Worm (Caenorhabditis elegans) whole organism, young adult: ENCODE results near the gene unc-52.

ENCODE experiments used
- B0019.2 ChIP-seq: fragments of 200-800 bp; sonication (Bioruptor generic); conservative IDR thresholded peaks from 2 replicates; pipeline ENCODE4 v1.3.6; 2022; ENCODE audit warnings: missing genetic modification reagents, missing genetic modification characterization, missing compliant biosample characterization
- B0035.1 ChIP-seq: sonication (generic microtip); optimal IDR thresholded peaks from 2 replicates; lab custom pipeline; 2016; ENCODE audit warnings: missing genetic modification characterization, mild to moderate bottlenecking, missing compliant biosample characterization, missing genotype, missing genetic modification reagents
- B0261.1 ChIP-seq: sonication (generic microtip); optimal IDR thresholded peaks from 2 replicates; lab custom pipeline; 2016; ENCODE audit warnings: mild to moderate bottlenecking, missing genetic modification characterization, moderate library complexity, missing compliant biosample characterization
- C17E4.6 ChIP-seq: fragments of 200-800 bp; sonication (Bioruptor generic); IDR thresholded peaks from 2 replicates; pipeline ENCODE4 v1.3.6; 2022; ENCODE audit warnings: missing genetic modification reagents, missing genetic modification characterization, missing compliant biosample characterization
- F52B5.7 ChIP-seq: sonication (generic microtip); optimal IDR thresholded peaks from 2 replicates; lab custom pipeline; 2016; ENCODE audit warnings: mild to moderate bottlenecking, missing genetic modification characterization, missing compliant biosample characterization
- F57C9.4 ChIP-seq: sonication (generic microtip); optimal IDR thresholded peaks from 2 replicates; lab custom pipeline; 2017; ENCODE audit warnings: mild to moderate bottlenecking, missing genetic modification characterization, missing compliant biosample characterization
- K11D2.4 ChIP-seq: fragments of 200-800 bp; sonication (Bioruptor generic); IDR thresholded peaks from 2 replicates; pipeline ENCODE4 v1.3.6; 2022; ENCODE audit warnings: missing genetic modification reagents, missing genetic modification characterization, missing compliant biosample characterization
- Y53F4B.3 ChIP-seq: fragments of 200-800 bp; sonication (Bioruptor generic); IDR thresholded peaks from 2 replicates; pipeline ENCODE4 v1.3.6; 2022; ENCODE audit warnings: missing genetic modification reagents, missing genetic modification characterization, missing compliant biosample characterization
- Y53G8AR.9 ChIP-seq: fragments of 200-800 bp; sonication (Bioruptor generic); conservative IDR thresholded peaks from 2 replicates; pipeline ENCODE4 v1.3.6; 2022; ENCODE audit warnings: missing genetic modification reagents, missing genetic modification characterization, missing compliant biosample characterization
- ama-1 ChIP-seq, 3 experiments: fragments of 150-350 bp in 1 of 3; sonication (generic microtip) in 2 of 3; optimal IDR thresholded peaks; 2 replicates each; lab custom pipeline; 2014 to 2018; ENCODE audit warnings: missing biosample characterization in 2 of 3, missing genetic modification characterization in 2 of 3, missing genetic modification reagents in 2 of 3
- atf-7 ChIP-seq: sonication (generic microtip); optimal IDR thresholded peaks from 2 replicates; lab custom pipeline; 2017; ENCODE audit warnings: mild to moderate bottlenecking, missing genetic modification characterization, missing compliant biosample characterization
- attf-6 ChIP-seq: fragments of 200-800 bp; sonication (Bioruptor generic); IDR thresholded peaks from 2 replicates; pipeline ENCODE4 v1.3.6; 2022; ENCODE audit warnings: missing genetic modification reagents, missing genetic modification characterization, missing compliant biosample characterization
- ceh-27 ChIP-seq: fragments of 200-800 bp; sonication (Bioruptor generic); optimal IDR thresholded peaks from 2 replicates; lab custom pipeline; 2018; ENCODE audit warnings: mild to moderate bottlenecking, missing genetic modification characterization, moderate library complexity, missing compliant biosample characterization
- ceh-58 ChIP-seq: fragments of 200-800 bp; sonication (Bioruptor generic); IDR thresholded peaks from 2 replicates; pipeline ENCODE4 v1.3.6; 2022; ENCODE audit warnings: missing genetic modification characterization, missing compliant biosample characterization
- chd-7 ChIP-seq: sonication (generic microtip); optimal IDR thresholded peaks from 2 replicates; lab custom pipeline; 2016; ENCODE audit warnings: mild to moderate bottlenecking, missing genetic modification characterization, moderate library complexity, missing compliant biosample characterization
- dpff-1 ChIP-seq: sonication (generic microtip); optimal IDR thresholded peaks from 2 replicates; lab custom pipeline; 2017; ENCODE audit warnings: mild to moderate bottlenecking, missing genetic modification characterization, missing compliant biosample characterization
- dpl-1 ChIP-seq: fragments of 150-350 bp; optimal IDR thresholded peaks from 2 replicates; lab custom pipeline; 2014; ENCODE audit warnings: missing biosample characterization, missing genetic modification reagents, missing genetic modification characterization
- egl-18 ChIP-seq: fragments of 200-800 bp; sonication (Bioruptor generic); IDR thresholded peaks from 2 replicates; pipeline ENCODE4 v1.3.6; 2022; ENCODE audit warnings: missing genetic modification reagents, missing genetic modification characterization, missing compliant biosample characterization
- egrh-3 ChIP-seq: fragments of 200-800 bp; sonication (Bioruptor generic); IDR thresholded peaks from 2 replicates; pipeline ENCODE4 v1.3.6; 2022; ENCODE audit warnings: missing genetic modification reagents, missing genetic modification characterization, missing compliant biosample characterization
- ekl-4 ChIP-seq: fragments of 200-800 bp; sonication (Bioruptor generic); IDR thresholded peaks from 2 replicates; pipeline ENCODE4 v1.3.6; 2022; ENCODE audit warnings: missing genetic modification reagents, missing genetic modification characterization, missing compliant biosample characterization
- hsf-1 ChIP-seq: fragments of 200-800 bp; sonication (Bioruptor generic); IDR thresholded peaks from 2 replicates; pipeline ENCODE4 v1.3.6; 2022; ENCODE audit warnings: missing genetic modification reagents, missing genetic modification characterization, missing compliant biosample characterization
- lag-1 ChIP-seq: fragments of 200-800 bp; sonication (Bioruptor generic); IDR thresholded peaks from 2 replicates; pipeline ENCODE4 v1.3.6; 2022; ENCODE audit warnings: missing genetic modification reagents, missing genetic modification characterization, missing compliant biosample characterization
- lir-1 ChIP-seq: fragments of 200-800 bp; sonication (Bioruptor generic); conservative IDR thresholded peaks from 2 replicates; pipeline ENCODE4 v1.3.6; 2022; ENCODE audit warnings: missing genetic modification reagents, missing genetic modification characterization, missing compliant biosample characterization
- madf-3 ChIP-seq: fragments of 200-800 bp; sonication (Bioruptor generic); IDR thresholded peaks from 2 replicates; pipeline ENCODE4 v1.3.6; 2022; ENCODE audit warnings: missing genetic modification reagents, missing genetic modification characterization, missing compliant biosample characterization
- mcd-1 ChIP-seq: fragments of 200-800 bp; sonication (Bioruptor generic); IDR thresholded peaks from 2 replicates; pipeline ENCODE4 v1.3.6; 2022; ENCODE audit warnings: missing genetic modification reagents, missing genetic modification characterization, missing compliant biosample characterization
- nfya-2 ChIP-seq: fragments of 200-800 bp; sonication (Bioruptor generic); IDR thresholded peaks from 2 replicates; pipeline ENCODE4 v1.3.6; 2022; ENCODE audit warnings: missing genetic modification reagents, missing genetic modification characterization, missing compliant biosample characterization
- nhr-90 ChIP-seq: sonication (generic microtip); optimal IDR thresholded peaks from 2 replicates; lab custom pipeline; 2016; ENCODE audit warnings: missing genotype, mild to moderate bottlenecking, missing genetic modification characterization, missing compliant biosample characterization
- repo-1 ChIP-seq: sonication (generic microtip); optimal IDR thresholded peaks from 2 replicates; lab custom pipeline; 2017; ENCODE audit warnings: mild to moderate bottlenecking, missing genetic modification characterization, missing compliant biosample characterization
- sea-2 ChIP-seq: fragments of 200-800 bp; sonication (Bioruptor generic); IDR thresholded peaks from 2 replicates; pipeline ENCODE4 v1.3.6; 2022; ENCODE audit warnings: missing genetic modification characterization, missing compliant biosample characterization
- snpc-1.1 ChIP-seq: sonication (generic microtip); optimal IDR thresholded peaks from 2 replicates; lab custom pipeline; 2017; ENCODE audit warnings: missing genetic modification characterization, mild to moderate bottlenecking, missing compliant biosample characterization, antibody characterized with exemption, moderate library complexity, missing genotype, missing genetic modification reagents; ENCODE audit not compliant: insufficient read depth
- sptf-2 ChIP-seq: fragments of 200-800 bp; sonication (Bioruptor generic); optimal IDR thresholded peaks from 2 replicates; lab custom pipeline; 2018; ENCODE audit warnings: mild to moderate bottlenecking, missing genetic modification characterization, missing compliant biosample characterization
- unc-130 ChIP-seq: sonication (generic microtip); optimal IDR thresholded peaks from 2 replicates; lab custom pipeline; 2016; ENCODE audit warnings: missing genetic modification reagents, missing genetic modification characterization, missing compliant biosample characterization
- xnd-1 ChIP-seq: sonication (generic microtip); optimal IDR thresholded peaks from 2 replicates; lab custom pipeline; 2016; ENCODE audit warnings: missing genotype, missing genetic modification reagents, missing genetic modification characterization, missing compliant biosample characterization
- zfh-2 ChIP-seq: fragments of 200-800 bp; sonication (Bioruptor generic); conservative IDR thresholded peaks from 2 replicates; pipeline ENCODE4 v1.3.6; 2022; ENCODE audit warnings: missing genetic modification reagents, missing genetic modification characterization, missing compliant biosample characterization
- ztf-18 ChIP-seq: sonication (generic microtip); optimal IDR thresholded peaks from 2 replicates; lab custom pipeline; 2016; ENCODE audit warnings: missing genotype, mild to moderate bottlenecking, missing genetic modification characterization, missing compliant biosample characterization
- ztf-22 ChIP-seq: fragments of 200-800 bp; sonication (Bioruptor generic); optimal IDR thresholded peaks from 2 replicates; lab custom pipeline; 2018; ENCODE audit warnings: mild to moderate bottlenecking, missing genetic modification characterization, moderate library complexity, missing compliant biosample characterization

unc-52 gene

ce11 chrII:14605479-14605878 lies 78.8 kb downstream of the unc-52 start, which contains the start of gene F19H8.2:
F19H8.2 (minus strand) TSS chrII:14605869.
- TF ChIP-seq B0019.2 (GFP tag; lab: Robert Waterston, UW), result no peak
- TF ChIP-seq ceh-27 (GFP tag; lab: Kevin White, UChicago), result peak; percentile 32
- TF ChIP-seq atf-7 (tag; lab: Kevin White, UChicago), result no peak
- TF ChIP-seq ztf-18 (tag; lab: Kevin White, UChicago), result no peak
- no peak for TF ChIP-seq lir-1
- TF ChIP-seq Y53G8AR.9, result 0 out of 2 replicates have a peak, but pooled peaks have one; percentile 34

- TF ChIP-seq egl-18 (GFP tag; lab: Robert Waterston, UW) (no peak), F52B5.7 (no peak), attf-6 (GFP tag; lab: Robert Waterston, UW) (no peak), chd-7 (no peak), Y53F4B.3 (no peak), hsf-1 (GFP tag; lab: Robert Waterston, UW) (no peak), lag-1 (GFP tag; lab: Robert Waterston, UW) (no peak), ekl-4 (GFP tag; lab: Robert Waterston, UW) (no peak), K11D2.4 (GFP tag; lab: Robert Waterston, UW) (no peak), B0035.1 (no peak), nfya-2 (GFP tag; lab: Robert Waterston, UW) (no peak), repo-1 (tag; lab: Kevin White, UChicago) (no peak), nhr-90 (no peak), egrh-3 (no peak), zfh-2 (no peak), C17E4.6 (GFP tag; lab: Robert Waterston, UW) (no peak), F57C9.4 (no peak), unc-130 (no peak), mcd-1 (GFP tag; lab: Robert Waterston, UW) (no peak), xnd-1 (tag; lab: Kevin White, UChicago) (no peak)
Measured at ce11 chrII:14605026-14605425, 79.2 kb downstream of the unc-52 start.

ce11 chrII:14604261-14604660 lies 80.0 kb downstream of the unc-52 start:
- TF ChIP-seq B0261.1 (tag; lab: Kevin White, UChicago) (no peak), dpff-1 (tag; lab: Kevin White, UChicago) (no peak), ama-1 (optimal IDR thresholded peaks at IDR 0.05; lab: Kevin White, UChicago) (peak; percentile 60), ama-1 (GFP tag; optimal IDR thresholded peaks at IDR 0.05; lab: Kevin White, UChicago) (no peak), ztf-22 (GFP tag; lab: Kevin White, UChicago) (no peak), ceh-58 (GFP tag; lab: Robert Waterston, UW) (no peak), sptf-2 (GFP tag; lab: Kevin White, UChicago) (no peak), dpl-1 (GFP tag; lab: Kevin White, UChicago) (no peak)

ce11 chrII:14602735-14603134 lies 81.5 kb downstream of the unc-52 start:
- TF ChIP-seq sea-2 (GFP tag; lab: Robert Waterston, UW) (no peak), snpc-1.1 (tag; lab: Kevin White, UChicago) (no peak), dpl-1 (GFP tag; lab: Kevin White, UChicago) (no peak), madf-3 (GFP tag; lab: Robert Waterston, UW) (no peak)
- TF ChIP-seq, all 124 proteins: peak for 0
